Fruit fly (Drosophila melanogaster) whole organism: ENCODE data around the gene Ddrgk1.

Experiments used
- pan ChIP-seq: fragments of >200 bp; optimal IDR thresholded peaks from 2 replicates; lab custom pipeline; 2017
- psq ChIP-seq: fragments of >200 bp; optimal IDR thresholded peaks from 2 replicates; lab custom pipeline; 2017

DNA sequence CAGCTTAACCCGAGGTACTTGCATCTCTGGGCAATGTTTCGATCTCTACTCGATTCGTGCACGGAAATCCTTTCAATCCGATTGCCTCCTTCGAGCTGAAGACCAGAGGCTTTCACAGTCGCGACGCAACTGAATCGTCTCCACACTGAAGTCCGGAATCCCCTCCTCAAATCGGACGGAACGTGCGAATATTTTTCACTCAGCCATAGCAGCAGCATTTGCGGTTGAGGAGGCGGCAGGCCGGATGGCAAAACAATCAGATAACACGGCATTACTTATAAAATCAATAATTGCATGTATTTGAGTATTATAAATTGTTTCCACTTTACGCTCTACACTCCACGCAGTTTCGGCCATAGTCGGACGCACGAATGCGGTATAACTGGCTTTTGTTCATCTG is 46.8 kb upstream of the Ddrgk1 start, which contains the start of gene Snmp1:
- TF ChIP-seq psq: no peak
- no peak for TF ChIP-seq pan (lab: Kevin White, UChicago)
